Worm (Caenorhabditis elegans): Measurements from ENCODE around the gene C49G7.10.

The C49G7.10 gene

ce11 chrV:3992334-3992733 is 49.5 kb downstream of the C49G7.10 start:
- TF ChIP-seq ceh-9 (tag; optimal IDR thresholded peaks at IDR 0.05) (no peak), nfya-1 (tag; optimal IDR thresholded peaks at IDR 0.05) (no peak), ceh-19 (GFP tag; optimal IDR thresholded peaks at IDR 0.05) (no peak), ceh-14 (tag; optimal IDR thresholded peaks at IDR 0.05) (no peak)
